Worm (Caenorhabditis elegans) whole organism, L4/young adult: Measurements from ENCODE around the gene bra-1.

ENCODE experiments used
- W03F9.2 ChIP-seq: fragments of 150-350 bp; optimal IDR thresholded peaks from 2 replicates; lab custom pipeline; 2014; ENCODE audit warnings: missing biosample characterization, missing genetic modification characterization
- dao-5 ChIP-seq: sonication (generic microtip); optimal IDR thresholded peaks from 2 replicates; lab custom pipeline; 2016; ENCODE audit warnings: missing genotype, missing genetic modification characterization, moderate library complexity, missing compliant biosample characterization
- him-1 ChIP-seq: sonication (generic microtip); optimal IDR thresholded peaks from 2 replicates; lab custom pipeline; 2016; ENCODE audit warnings: missing genotype, missing genetic modification reagents, missing genetic modification characterization, missing compliant biosample characterization

DNA sequence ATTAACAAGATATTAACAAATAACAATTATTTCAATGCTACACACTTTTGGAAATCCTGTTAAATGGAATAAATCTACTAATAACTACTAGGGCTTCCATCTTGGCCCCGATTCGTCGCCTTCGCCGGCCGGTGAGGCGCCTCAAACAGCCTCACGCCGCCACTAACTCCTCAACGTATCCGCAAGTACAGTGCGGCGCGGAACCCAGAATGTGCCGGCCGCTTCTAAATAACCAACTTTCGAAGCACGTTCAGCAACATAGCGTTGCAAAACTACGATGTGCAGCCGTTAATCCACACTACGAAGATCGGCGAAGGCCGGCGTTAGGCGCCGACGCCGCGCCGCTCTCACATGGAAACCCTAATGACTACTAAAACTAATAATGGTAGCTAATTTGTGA lies 7.6 kb downstream of the bra-1 start:
- no peak for TF ChIP-seq him-1 (tag; lab: Kevin White, UChicago)
- no peak for TF ChIP-seq dao-5 (tag; lab: Kevin White, UChicago)
- no peak for TF ChIP-seq W03F9.2
